Worm (Caenorhabditis elegans): ENCODE results near the gene srx-122.

srx-122 gene

ce11 chrV:3281523-3281922, 16.1 kb downstream of the srx-122 start, which contains the start of gene T28A11.25:
Gene T28A11.25, plus strand, starts transcription at chrV:3281823.
- TF ChIP-seq lin-14 (GFP tag; optimal IDR thresholded peaks at IDR 0.05) (no peak), rnt-1 (tag; optimal IDR thresholded peaks at IDR 0.05) (peak; percentile 16)

- peak; percentile 42 for TF ChIP-seq lin-14 (GFP tag; optimal IDR thresholded peaks at IDR 0.05)
- TF ChIP-seq sup-37 (GFP tag; optimal IDR thresholded peaks at IDR 0.05), result no peak
- no peak for TF ChIP-seq mab-9 (GFP tag; IDR thresholded peaks at IDR 0.05)
- no peak for TF ChIP-seq lin-39 (tag; optimal IDR thresholded peaks at IDR 0.05)
- TF ChIP-seq efl-1 (optimal IDR thresholded peaks at IDR 0.05), result no peak
- TF ChIP-seq efl-1 (GFP tag; optimal IDR thresholded peaks at IDR 0.05 in 1 of 2), result peak in 1 of 2 experiments; percentile 53
- peak; percentile 14; the same call in 1 of the 2 replicates for TF ChIP-seq nhr-19 (GFP tag; conservative IDR thresholded peaks at IDR 0.05)
- TF ChIP-seq rnt-1 (tag; optimal IDR thresholded peaks at IDR 0.05), result peak; percentile 44
- no peak for TF ChIP-seq jun-1 (tag; optimal IDR thresholded peaks at IDR 0.05)
- TF ChIP-seq irx-1 (tag; optimal IDR thresholded peaks at IDR 0.05), result no peak
- TF ChIP-seq ztf-4 (tag; optimal IDR thresholded peaks at IDR 0.05), result no peak
- peak; percentile 56 for TF ChIP-seq nhr-71 (tag; optimal IDR thresholded peaks at IDR 0.05)
Observed at ce11 chrV:3280009-3280408, 17.7 kb downstream of the srx-122 start, which contains the start of gene T28A11.2. Gene T28A11.2, plus strand, starts transcription at chrV:3280379.

ce11 chrV:3279138-3279537, 18.5 kb downstream of the srx-122 start:
- TF ChIP-seq mdl-1 (tag; optimal IDR thresholded peaks at IDR 0.05) (no peak), fkh-4 (tag; optimal IDR thresholded peaks at IDR 0.05; ENCODE audit: borderline replicate concordance) (no peak), lin-14 (GFP tag; optimal IDR thresholded peaks at IDR 0.05) (peak; percentile 53), mep-1 (tag; optimal IDR thresholded peaks at IDR 0.05) (no peak), ceh-90 (tag; optimal IDR thresholded peaks at IDR 0.05) (no peak), egl-13 (tag; optimal IDR thresholded peaks at IDR 0.05) (no peak), pqm-1 (tag; optimal IDR thresholded peaks at IDR 0.05) (no peak), sox-4 (tag; optimal IDR thresholded peaks at IDR 0.05) (no peak), efl-1 (optimal IDR thresholded peaks at IDR 0.05) (no peak), efl-1 (GFP tag; optimal IDR thresholded peaks at IDR 0.05 in 1 of 2) (no peak), snu-23 (GFP tag; optimal IDR thresholded peaks at IDR 0.05) (no peak), fos-1 (tag; optimal IDR thresholded peaks at IDR 0.05) (no peak), mef-2 (tag; optimal IDR thresholded peaks at IDR 0.05) (no peak), nhr-71 (tag; optimal IDR thresholded peaks at IDR 0.05) (peak; percentile 35), unc-86 (tag; optimal IDR thresholded peaks at IDR 0.05) (no peak), nhr-85 (tag) (no peak), C34B4.2 (tag; optimal IDR thresholded peaks at IDR 0.05) (no peak), snpc-4 (tag; optimal IDR thresholded peaks at IDR 0.05) (no peak), rnt-1 (tag; optimal IDR thresholded peaks at IDR 0.05) (peak; percentile 65)

ce11 chrV:3278101-3278639, 19.5 kb downstream of the srx-122 start, which contains the start of gene fbxa-64:
Gene fbxa-64, minus strand, starts transcription at chrV:3278151.
- TF ChIP-seq zag-1 (tag; optimal IDR thresholded peaks at IDR 0.05) (no peak), pag-3 (tag; optimal IDR thresholded peaks at IDR 0.05; ENCODE audit: borderline replicate concordance, insufficient read depth) (no peak), unc-98 (GFP tag; IDR thresholded peaks at IDR 0.05) (no peak), sox-4 (tag; optimal IDR thresholded peaks at IDR 0.05) (no peak), ztf-11 (tag; optimal IDR thresholded peaks at IDR 0.05) (no peak), lir-3 (tag; optimal IDR thresholded peaks at IDR 0.05; ENCODE audit: poor library complexity) (no peak), mef-2 (tag; optimal IDR thresholded peaks at IDR 0.05) (no peak), Y116A8C.19 (tag; optimal IDR thresholded peaks at IDR 0.05; ENCODE audit: borderline replicate concordance) (no peak), rnt-1 (tag; optimal IDR thresholded peaks at IDR 0.05) (no peak), nhr-19 (GFP tag; conservative IDR thresholded peaks at IDR 0.05) (no peak), nhr-20 (tag; optimal IDR thresholded peaks at IDR 0.05) (peak; percentile 10), fkh-4 (tag; optimal IDR thresholded peaks at IDR 0.05; ENCODE audit: borderline replicate concordance) (no peak), lin-35 (GFP tag; optimal IDR thresholded peaks at IDR 0.05) (peak; percentile 27 to 46), nhr-237 (tag; optimal IDR thresholded peaks at IDR 0.05) (no peak), zip-4 (GFP tag; optimal IDR thresholded peaks at IDR 0.05) (no peak), nhr-76 (tag; optimal IDR thresholded peaks at IDR 0.05) (no peak), vab-15 (tag; optimal IDR thresholded peaks at IDR 0.05) (no peak), skn-1 (tag; optimal IDR thresholded peaks at IDR 0.05) (no peak), lin-39 (tag; optimal IDR thresholded peaks at IDR 0.05) (no peak), ceh-90 (tag; optimal IDR thresholded peaks at IDR 0.05) (no peak), egl-13 (tag; optimal IDR thresholded peaks at IDR 0.05) (no peak), nhr-12 (tag; optimal IDR thresholded peaks at IDR 0.05) (no peak), lin-13 (GFP tag; optimal IDR thresholded peaks at IDR 0.05) (no peak), irx-1 (tag; optimal IDR thresholded peaks at IDR 0.05) (no peak), xbp-1 (tag; optimal IDR thresholded peaks at IDR 0.05) (no peak), unc-130 (tag; optimal IDR thresholded peaks at IDR 0.05) (no peak), sup-37 (GFP tag; optimal IDR thresholded peaks at IDR 0.05) (no peak), mdl-1 (tag; optimal IDR thresholded peaks at IDR 0.05) (no peak), ets-5 (GFP tag; IDR thresholded peaks at IDR 0.05) (no peak), dsc-1 (tag; optimal IDR thresholded peaks at IDR 0.05) (no peak), unc-86 (tag; optimal IDR thresholded peaks at IDR 0.05) (no peak)

Data from whole organism, L1 larva.